Worm (Caenorhabditis elegans): ENCODE data around the gene sav-1.

Gene sav-1

ce11 chrX:2241147-2241798 lies 45.7 kb downstream of the sav-1 start:
- TF ChIP-seq alr-1 (tag; optimal IDR thresholded peaks at IDR 0.05): no peak
- TF ChIP-seq nhr-237 (tag; optimal IDR thresholded peaks at IDR 0.05): peak; percentile 1

- no peak for TF ChIP-seq dmd-4 (tag; optimal IDR thresholded peaks at IDR 0.05)
- TF ChIP-seq ZK546.5 (tag; optimal IDR thresholded peaks at IDR 0.05): peak; percentile 73
- no peak for TF ChIP-seq elt-3 (tag; optimal IDR thresholded peaks at IDR 0.05)
- TF ChIP-seq nhr-6 (tag; optimal IDR thresholded peaks at IDR 0.05): peak; percentile 54
- TF ChIP-seq skn-1 (tag; optimal IDR thresholded peaks at IDR 0.05): no peak
- TF ChIP-seq ceh-82 (tag; optimal IDR thresholded peaks at IDR 0.05): peak; percentile 25
- no peak for TF ChIP-seq aly-2 (tag; optimal IDR thresholded peaks at IDR 0.05)
- TF ChIP-seq lin-11 (tag; optimal IDR thresholded peaks at IDR 0.05): peak; percentile 71
- TF ChIP-seq nhr-23 (tag; optimal IDR thresholded peaks at IDR 0.05): no peak
- TF ChIP-seq mbf-1 (tag; optimal IDR thresholded peaks at IDR 0.05): no peak
- TF ChIP-seq egl-27 (tag; optimal IDR thresholded peaks at IDR 0.05): peak; percentile 80
- peak; percentile 80 for TF ChIP-seq F13H6.1 (tag; optimal IDR thresholded peaks at IDR 0.05)
- TF ChIP-seq unc-55 (GFP tag; optimal IDR thresholded peaks at IDR 0.05): peak; percentile 92
- TF ChIP-seq gmeb-1 (tag; optimal IDR thresholded peaks at IDR 0.05): peak; percentile 64
- no peak for TF ChIP-seq lin-39 (tag; optimal IDR thresholded peaks at IDR 0.05)
- TF ChIP-seq mdl-1 (tag; optimal IDR thresholded peaks at IDR 0.05): peak in 1 of 2 experiments; percentile 27
- no peak for TF ChIP-seq peb-1 (tag; optimal IDR thresholded peaks at IDR 0.05)
- peak; percentile 77 for TF ChIP-seq nhr-25 (tag; optimal IDR thresholded peaks at IDR 0.05)
- peak; percentile 29 for TF ChIP-seq nhr-237 (tag; optimal IDR thresholded peaks at IDR 0.05)
- TF ChIP-seq Y55F3AM.14 (GFP tag; optimal IDR thresholded peaks at IDR 0.05): no peak
- no peak for TF ChIP-seq alr-1 (tag; optimal IDR thresholded peaks at IDR 0.05)
- TF ChIP-seq zag-1 (tag; optimal IDR thresholded peaks at IDR 0.05): peak; percentile 50
- TF ChIP-seq crh-2 (tag; optimal IDR thresholded peaks at IDR 0.05): peak; percentile 89
- no peak for TF ChIP-seq elt-1 (tag; optimal IDR thresholded peaks at IDR 0.05)
- TF ChIP-seq nhr-129 (tag; optimal IDR thresholded peaks at IDR 0.05): peak; percentile 92
- no peak for TF ChIP-seq R02D3.7 (tag; optimal IDR thresholded peaks at IDR 0.05)
- TF ChIP-seq ama-1 (optimal IDR thresholded peaks at IDR 0.05): no peak
- TF ChIP-seq blmp-1 (tag; optimal IDR thresholded peaks at IDR 0.05; ENCODE audit: insufficient read depth): no peak
- peak; percentile 73 to 93 for TF ChIP-seq lsy-2 (tag; optimal IDR thresholded peaks at IDR 0.05)
- peak; percentile 61 for TF ChIP-seq nhr-21 (tag; optimal IDR thresholded peaks at IDR 0.05)
- TF ChIP-seq lin-13 (GFP tag; optimal IDR thresholded peaks at IDR 0.05): peak; percentile 80
- peak; percentile 89 for TF ChIP-seq C34F6.9 (tag; optimal IDR thresholded peaks at IDR 0.05)
- TF ChIP-seq ztf-11 (tag; optimal IDR thresholded peaks at IDR 0.05): no peak
- TF ChIP-seq nhr-77 (tag; optimal IDR thresholded peaks at IDR 0.05): no peak
- TF ChIP-seq fos-1 (tag; optimal IDR thresholded peaks at IDR 0.05): peak; percentile 87
- TF ChIP-seq unc-62 (GFP tag; optimal IDR thresholded peaks at IDR 0.05): no peak
- peak; percentile 63 for TF ChIP-seq sem-4 (tag; optimal IDR thresholded peaks at IDR 0.05)
- peak; percentile 30 for TF ChIP-seq mab-5 (tag; optimal IDR thresholded peaks at IDR 0.05)
- TF ChIP-seq unc-39 (tag; optimal IDR thresholded peaks at IDR 0.05): no peak
- peak; percentile 52 for TF ChIP-seq ceh-16 (tag; optimal IDR thresholded peaks at IDR 0.05)
- no peak for TF ChIP-seq ztf-1 (GFP tag; conservative IDR thresholded peaks at IDR 0.05)
- peak; percentile 47 for TF ChIP-seq sma-3 (GFP tag; optimal IDR thresholded peaks at IDR 0.05)
- TF ChIP-seq nhr-10 (tag; optimal IDR thresholded peaks at IDR 0.05): no peak
- TF ChIP-seq nhr-12 (tag; optimal IDR thresholded peaks at IDR 0.05): no peak
- peak; percentile 73 for TF ChIP-seq snpc-4 (tag; optimal IDR thresholded peaks at IDR 0.05)
- peak; percentile 76 for TF ChIP-seq sma-9 (GFP tag; optimal IDR thresholded peaks at IDR 0.05)
- TF ChIP-seq sma-9 (tag; optimal IDR thresholded peaks at IDR 0.05): no peak
- no peak for TF ChIP-seq nhr-11 (tag; optimal IDR thresholded peaks at IDR 0.05)
- TF ChIP-seq ztf-4 (tag; optimal IDR thresholded peaks at IDR 0.05): no peak
Measured at ce11 chrX:2237438-2237961, 49.5 kb downstream of the sav-1 start, which contains the start of gene vha-15. vha-15 (plus strand) TSS chrX:2237911.
